Worm (Caenorhabditis elegans) whole organism, late embryonic: ENCODE results near the gene E01G4.6.

Source experiments
- K02D7.2 ChIP-seq: sonication (generic microtip); optimal IDR thresholded peaks from 2 replicates; lab custom pipeline; 2017; ENCODE audit warnings: mild to moderate bottlenecking, missing genetic modification characterization, missing compliant biosample characterization
- K09A11.1 ChIP-seq: sonication (generic microtip); optimal IDR thresholded peaks from 2 replicates; lab custom pipeline; 2017; ENCODE audit warnings: antibody characterized with exemption, mild to moderate bottlenecking, missing genetic modification characterization, missing compliant biosample characterization; ENCODE audit not compliant: insufficient read depth
- ceh-18 ChIP-seq: sonication (generic microtip); optimal IDR thresholded peaks from 2 replicates; lab custom pipeline; 2016; ENCODE audit warnings: missing genetic modification characterization, missing compliant biosample characterization
- ceh-30 ChIP-seq: fragments of 150-350 bp; optimal IDR thresholded peaks from 2 replicates; lab custom pipeline; 2014; ENCODE audit warnings: missing biosample characterization, missing genetic modification characterization
- ceh-34 ChIP-seq: sonication (generic microtip); optimal IDR thresholded peaks from 2 replicates; lab custom pipeline; 2016; ENCODE audit warnings: mild to moderate bottlenecking, missing genetic modification characterization, missing compliant biosample characterization
- ceh-48 ChIP-seq: sonication (generic microtip); optimal IDR thresholded peaks from 2 replicates; lab custom pipeline; 2016; ENCODE audit warnings: missing genetic modification characterization, inconsistent platforms, missing compliant biosample characterization
- che-1 ChIP-seq: sonication (generic microtip); optimal IDR thresholded peaks from 2 replicates; lab custom pipeline; 2016; ENCODE audit warnings: mild to moderate bottlenecking, missing genetic modification characterization, missing compliant biosample characterization
- dmd-4 ChIP-seq: sonication (generic microtip); optimal IDR thresholded peaks from 2 replicates; lab custom pipeline; 2016; ENCODE audit warnings: borderline replicate concordance, missing genetic modification characterization, missing compliant biosample characterization
- dve-1 ChIP-seq: sonication (generic microtip); optimal IDR thresholded peaks from 2 replicates; lab custom pipeline; 2017; ENCODE audit warnings: antibody characterized with exemption, mild to moderate bottlenecking, missing genetic modification characterization, missing compliant biosample characterization
- fax-1 ChIP-seq: sonication (generic microtip); optimal IDR thresholded peaks from 2 replicates; lab custom pipeline; 2016; ENCODE audit warnings: missing genotype, missing genetic modification characterization, missing compliant biosample characterization
- fkh-6 ChIP-seq: sonication (generic microtip); optimal IDR thresholded peaks from 2 replicates; lab custom pipeline; 2016; ENCODE audit warnings: missing genetic modification characterization, missing compliant biosample characterization
- hlh-13 ChIP-seq: fragments of 200-800 bp; sonication (Bioruptor generic); optimal IDR thresholded peaks from 2 replicates; lab custom pipeline; 2018; ENCODE audit warnings: mild to moderate bottlenecking, missing genetic modification characterization, missing compliant biosample characterization
- lim-6 ChIP-seq: sonication (generic microtip); optimal IDR thresholded peaks from 2 replicates; lab custom pipeline; 2016; ENCODE audit warnings: missing genetic modification characterization, missing compliant biosample characterization
- madf-2 ChIP-seq: sonication (generic microtip); optimal IDR thresholded peaks from 2 replicates; lab custom pipeline; 2017; ENCODE audit warnings: missing genetic modification characterization, missing compliant biosample characterization
- mec-3 ChIP-seq: sonication (generic microtip); optimal IDR thresholded peaks from 2 replicates; lab custom pipeline; 2016; ENCODE audit warnings: borderline replicate concordance, missing genetic modification characterization, missing compliant biosample characterization
- nhr-11 ChIP-seq: fragments of 150-350 bp; optimal IDR thresholded peaks from 2 replicates; lab custom pipeline; 2014; ENCODE audit warnings: missing biosample characterization, missing genetic modification characterization
- npax-4 ChIP-seq: sonication (generic microtip); optimal IDR thresholded peaks from 2 replicates; lab custom pipeline; 2016; ENCODE audit warnings: missing genetic modification characterization, missing compliant biosample characterization
- pag-3 ChIP-seq: sonication (generic microtip); optimal IDR thresholded peaks from 2 replicates; lab custom pipeline; 2016; ENCODE audit warnings: missing compliant biosample characterization, missing genetic modification characterization, borderline replicate concordance
- pat-9 ChIP-seq: fragments of 200-800 bp; sonication (Bioruptor generic); optimal IDR thresholded peaks from 2 replicates; lab custom pipeline; 2018; ENCODE audit warnings: mild to moderate bottlenecking, missing genetic modification characterization, moderate library complexity, missing compliant biosample characterization
- pha-2 ChIP-seq: sonication (generic microtip); optimal IDR thresholded peaks from 2 replicates; lab custom pipeline; 2017; ENCODE audit warnings: mild to moderate bottlenecking, missing genetic modification characterization, missing compliant biosample characterization
- pros-1 ChIP-seq: fragments of 150-350 bp; optimal IDR thresholded peaks from 2 replicates; lab custom pipeline; 2014; ENCODE audit warnings: missing biosample characterization, missing genetic modification reagents, missing genetic modification characterization
- ref-2 ChIP-seq: sonication (generic microtip); optimal IDR thresholded peaks from 2 replicates; lab custom pipeline; 2016; ENCODE audit warnings: missing genetic modification characterization, missing compliant biosample characterization
- sdc-2 ChIP-seq: sonication (generic microtip); optimal IDR thresholded peaks from 2 replicates; lab custom pipeline; 2016; ENCODE audit warnings: missing genotype, missing genetic modification characterization, missing compliant biosample characterization
- sox-2 ChIP-seq: fragments of 200-800 bp; sonication (Bioruptor generic); IDR thresholded peaks from 2 replicates; pipeline ENCODE4 v1.3.6; 2022; ENCODE audit warnings: missing genetic modification reagents, missing genetic modification characterization, missing compliant biosample characterization
- sox-4 ChIP-seq: sonication (generic microtip); optimal IDR thresholded peaks from 2 replicates; lab custom pipeline; 2017; ENCODE audit warnings: mild to moderate bottlenecking, missing genetic modification characterization, inconsistent platforms, missing compliant biosample characterization
- tbx-2 ChIP-seq: sonication (generic microtip); optimal IDR thresholded peaks from 2 replicates; lab custom pipeline; 2016; ENCODE audit warnings: missing genetic modification characterization, missing compliant biosample characterization
- tbx-7 ChIP-seq: sonication (generic microtip); optimal IDR thresholded peaks from 2 replicates; lab custom pipeline; 2016; ENCODE audit warnings: missing genotype, missing genetic modification characterization, missing compliant biosample characterization
- ttx-3 ChIP-seq: sonication (generic microtip); optimal IDR thresholded peaks from 2 replicates; lab custom pipeline; 2016; ENCODE audit warnings: missing genetic modification reagents, missing genetic modification characterization, missing compliant biosample characterization
- zip-5 ChIP-seq: sonication (generic microtip); optimal IDR thresholded peaks from 2 replicates; lab custom pipeline; 2016; ENCODE audit warnings: missing genetic modification characterization, missing compliant biosample characterization

E01G4.6 gene

ce11 chrII:13529131-13529530 is 46.9 kb downstream of the E01G4.6 start:
- TF ChIP-seq mec-3 (tag; lab: Kevin White, UChicago) = no peak
- no peak for TF ChIP-seq hlh-13
- no peak for TF ChIP-seq K02D7.2 (tag; lab: Kevin White, UChicago)
- TF ChIP-seq ttx-3 = no peak
- TF ChIP-seq nhr-11 (tag; lab: Kevin White, UChicago) = no peak
- TF ChIP-seq ceh-34 (tag; lab: Kevin White, UChicago) = no peak
- no peak for TF ChIP-seq tbx-7 (tag; lab: Kevin White, UChicago)
- TF ChIP-seq K09A11.1 (tag; lab: Kevin White, UChicago) = no peak
- no peak for TF ChIP-seq fax-1 (tag; lab: Kevin White, UChicago)
- no peak for TF ChIP-seq sox-4 (tag; lab: Kevin White, UChicago)
- TF ChIP-seq ceh-18 (tag; lab: Kevin White, UChicago) = no peak

ce11 chrII:13530657-13531056 is 48.5 kb downstream of the E01G4.6 start:
- TF ChIP-seq lim-6 (tag; lab: Kevin White, UChicago) (no peak), sdc-2 (tag; lab: Kevin White, UChicago) (no peak), pros-1 (tag; lab: Kevin White, UChicago) (no peak), zip-5 (tag; lab: Kevin White, UChicago) (no peak), pha-2 (tag; lab: Kevin White, UChicago) (no peak), pag-3 (tag; lab: Kevin White, UChicago) (no peak), che-1 (tag; lab: Kevin White, UChicago) (no peak), madf-2 (no peak), sox-2 (GFP tag; lab: Robert Waterston, UW) (no peak)

- TF ChIP-seq npax-4 (tag; lab: Kevin White, UChicago) (no peak), dmd-4 (tag; lab: Kevin White, UChicago) (no peak), dve-1 (tag; lab: Kevin White, UChicago) (no peak), madf-2 (no peak), ceh-48 (tag; lab: Kevin White, UChicago) (no peak), pat-9 (no peak), fkh-6 (tag; lab: Kevin White, UChicago) (no peak), ceh-30 (tag; lab: Kevin White, UChicago) (no peak), ref-2 (tag; lab: Kevin White, UChicago) (no peak), sox-4 (tag; lab: Kevin White, UChicago) (no peak), tbx-2 (tag; lab: Kevin White, UChicago) (no peak)
Observed at ce11 chrII:13531118-13531517, 48.9 kb downstream of the E01G4.6 start, which contains the start of gene snx-14. TSS of gene snx-14 (minus strand) at chrII:13531218.
